Fruit fly (Drosophila melanogaster): ENCODE data around the gene Prx6a.

The Prx6a gene

DNA sequence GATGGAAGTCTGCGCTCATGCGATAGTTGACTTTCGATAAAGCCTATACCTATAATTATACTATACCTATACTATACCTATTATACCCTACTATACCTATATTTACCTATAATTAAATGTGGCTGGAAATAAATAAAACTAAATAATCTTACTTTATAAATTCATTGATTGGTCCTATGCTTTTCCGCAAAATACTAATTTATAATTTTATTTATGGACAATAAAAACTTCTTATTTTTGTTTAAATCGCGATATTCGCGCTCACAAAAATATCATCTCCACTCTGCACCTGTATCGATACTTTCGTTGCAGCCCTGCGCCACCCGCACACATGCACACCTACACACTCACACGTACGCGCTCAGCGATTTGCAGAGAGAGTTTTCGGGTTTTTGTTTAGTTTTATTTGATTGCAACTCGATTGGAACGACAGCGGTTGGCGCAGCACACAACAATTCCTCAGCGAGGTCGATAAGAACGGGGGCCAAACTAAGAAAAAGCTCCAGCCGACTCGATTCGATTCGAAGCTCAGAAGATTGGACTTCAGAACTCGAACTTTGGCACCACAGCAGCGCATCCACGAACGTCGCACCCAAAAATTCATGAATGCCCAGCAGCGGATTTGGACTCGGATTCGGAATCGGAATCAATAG, 3.4 kb downstream of the Prx6a start, which contains the start of gene CG8814 (continued):
- peak; percentile 85 for TF ChIP-seq CG16813 (GFP tag; IDR thresholded peaks at IDR 0.05; ENCODE audit: partially characterized antibody)
- TF ChIP-seq Nf-YC (tag; optimal IDR thresholded peaks at IDR 0.05): peak; percentile 80
- TF ChIP-seq dysf (GFP tag; IDR thresholded peaks at IDR 0.05): peak; percentile 72; the same call in 2 of the 3 replicates
- peak; percentile 62 for TF ChIP-seq pzg (GFP tag; optimal IDR thresholded peaks at IDR 0.05)
- TF ChIP-seq gfzf (GFP tag; optimal IDR thresholded peaks at IDR 0.05): peak; percentile 72
- TF ChIP-seq bab2 (GFP tag; optimal IDR thresholded peaks at IDR 0.05): peak; percentile 26
- no peak for TF ChIP-seq Asciz (GFP tag; optimal IDR thresholded peaks at IDR 0.05)
- TF ChIP-seq br (optimal IDR thresholded peaks at IDR 0.05): no peak
- no peak for TF ChIP-seq odd (GFP tag; optimal IDR thresholded peaks at IDR 0.05)
- TF ChIP-seq tx (GFP tag; optimal IDR thresholded peaks at IDR 0.05): no peak
- no peak for TF ChIP-seq chn (GFP tag; optimal IDR thresholded peaks at IDR 0.05)
- peak; percentile 36 for TF ChIP-seq Six4 (GFP tag; optimal IDR thresholded peaks at IDR 0.05)
- peak; percentile 96 for TF ChIP-seq chinmo (GFP tag; IDR thresholded peaks at IDR 0.05; ENCODE audit: partially characterized antibody)
- TF ChIP-seq grn (GFP tag; optimal IDR thresholded peaks at IDR 0.05): peak; percentile 11
- no peak for TF ChIP-seq CG5953 (GFP tag; IDR thresholded peaks at IDR 0.05)
- no peak for TF ChIP-seq onecut (GFP tag; IDR thresholded peaks at IDR 0.05)
- no peak for TF ChIP-seq CG8089 (GFP tag; optimal IDR thresholded peaks at IDR 0.05)
- TF ChIP-seq CG16779 (GFP tag; IDR thresholded peaks at IDR 0.05): no peak
- no peak for TF ChIP-seq CG6254 (GFP tag; optimal IDR thresholded peaks at IDR 0.05)
- no peak for TF ChIP-seq Hand (GFP tag; optimal IDR thresholded peaks at IDR 0.05)
- peak; percentile 10 for TF ChIP-seq CG34422 (GFP tag; IDR thresholded peaks at IDR 0.05)
- TF ChIP-seq pan (optimal IDR thresholded peaks at IDR 0.05): no peak
- TF ChIP-seq pan (GFP tag; optimal IDR thresholded peaks at IDR 0.05 in 1 of 2, IDR thresholded peaks at IDR 0.05 in 1 of 2): peak in 1 of 2 experiments; percentile 41
- peak; percentile 80 for TF ChIP-seq CG17186 (GFP tag; optimal IDR thresholded peaks at IDR 0.05)
- TF ChIP-seq dpn (GFP tag; optimal IDR thresholded peaks at IDR 0.05): peak; percentile 27 to 75
- peak; percentile 85 for TF ChIP-seq Ets65A (GFP tag)
- no peak for TF ChIP-seq CG12236 (GFP tag; optimal IDR thresholded peaks at IDR 0.05)
- TF ChIP-seq CG3847 (GFP tag; IDR thresholded peaks at IDR 0.05): peak; percentile 73
- peak; percentile 43 for TF ChIP-seq jumu (GFP tag; optimal IDR thresholded peaks at IDR 0.05)
- TF ChIP-seq aop (GFP tag; IDR thresholded peaks at IDR 0.05): no peak
- 0 out of 2 replicates have a peak, but pooled peaks have one; percentile 11 for TF ChIP-seq chm (GFP tag; IDR thresholded peaks at IDR 0.05)
- TF ChIP-seq Kr (GFP tag; optimal IDR thresholded peaks at IDR 0.05): no peak
- TF ChIP-seq danr (GFP tag; IDR thresholded peaks at IDR 0.05): no peak
- peak; percentile 86 for TF ChIP-seq CG30403 (GFP tag; optimal IDR thresholded peaks at IDR 0.05)
- peak; percentile 61 for TF ChIP-seq CG16815 (GFP tag; optimal IDR thresholded peaks at IDR 0.05)
- peak; percentile 67 for TF ChIP-seq CG1602 (GFP tag; optimal IDR thresholded peaks at IDR 0.05)
- TF ChIP-seq CG16863 (GFP tag; optimal IDR thresholded peaks at IDR 0.05): peak; percentile 42
- TF ChIP-seq CG17829 (tag; optimal IDR thresholded peaks at IDR 0.05): peak; percentile 69
- TF ChIP-seq mld (GFP tag; IDR thresholded peaks at IDR 0.05; ENCODE audit: partially characterized antibody): peak; percentile 68; the same call in 2 of the 3 replicates
- peak; percentile 42 for TF ChIP-seq Meics (GFP tag; optimal IDR thresholded peaks at IDR 0.05)
- peak; percentile 15 for TF ChIP-seq HLH54F (GFP tag; optimal IDR thresholded peaks at IDR 0.05)
- peak in 1 of 2 experiments; percentile 88 for TF ChIP-seq Hr78 (GFP tag; optimal IDR thresholded peaks at IDR 0.05)
- TF ChIP-seq CG3281 (GFP tag; optimal IDR thresholded peaks at IDR 0.05): peak; percentile 58
- no peak for TF ChIP-seq pita (GFP tag; optimal IDR thresholded peaks at IDR 0.05)
- TF ChIP-seq ems (GFP tag; optimal IDR thresholded peaks at IDR 0.05): no peak
- TF ChIP-seq CG33213 (GFP tag; optimal IDR thresholded peaks at IDR 0.05): no peak
